Fruit fly (Drosophila melanogaster) whole organism, pupa: ENCODE data around the gene CG8132.

ENCODE experiments used
- CG10348 ChIP-seq: fragments of 200-800 bp; sonication (Bioruptor generic); IDR thresholded peaks from 2 replicates; pipeline ENCODE4 v1.3.6; 2022; ENCODE audit warnings: missing biosample characterization, missing genetic modification characterization
- CG12605 ChIP-seq: fragments of 200-800 bp; sonication (Bioruptor generic); IDR thresholded peaks from 2 replicates; pipeline ENCODE4 v1.3.6; 2022; ENCODE audit warnings: missing biosample characterization, missing genetic modification characterization
- CG13204 ChIP-seq: fragments of 200-800 bp; sonication (Bioruptor generic); optimal IDR thresholded peaks from 2 replicates; lab custom pipeline; 2018; ENCODE audit warnings: missing biosample characterization, mild to moderate bottlenecking, missing genetic modification characterization, moderate library complexity
- CG14655 ChIP-seq: fragments of 200-800 bp; sonication (Bioruptor generic); optimal IDR thresholded peaks from 3 replicates; lab custom pipeline; 2017; ENCODE audit warnings: mild to moderate bottlenecking, missing biosample characterization, missing genetic modification reagents, missing genetic modification characterization
- CG15710 ChIP-seq: fragments of 200-800 bp; sonication (Bioruptor generic); optimal IDR thresholded peaks from 2 replicates; lab custom pipeline; 2018; ENCODE audit warnings: missing biosample characterization, mild to moderate bottlenecking, missing genetic modification characterization, moderate library complexity
- CG17806 ChIP-seq: fragments of 200-800 bp; sonication (Bioruptor generic); optimal IDR thresholded peaks from 2 replicates; lab custom pipeline; 2018; ENCODE audit warnings: missing biosample characterization, mild to moderate bottlenecking, missing genetic modification characterization, moderate library complexity
- CG32121 ChIP-seq: fragments of 200-800 bp; sonication (Bioruptor generic); IDR thresholded peaks from 2 replicates; pipeline ENCODE4 v1.3.6; 2022; ENCODE audit warnings: missing biosample characterization, missing genetic modification characterization
- CG34367 ChIP-seq: fragments of 200-800 bp; sonication (Bioruptor generic); optimal IDR thresholded peaks from 2 replicates; lab custom pipeline; 2018; ENCODE audit warnings: missing biosample characterization, mild to moderate bottlenecking, missing genetic modification characterization
- CG4496 ChIP-seq: fragments of 200-800 bp; sonication (Bioruptor generic); IDR thresholded peaks from 3 replicates; pipeline ENCODE4 v1.3.6; 2022; ENCODE audit warnings: missing biosample characterization, missing genetic modification characterization
- CG8159 ChIP-seq: fragments of 200-800 bp; sonication (Bioruptor generic); optimal IDR thresholded peaks from 3 replicates; lab custom pipeline; 2018; ENCODE audit warnings: missing biosample characterization, mild to moderate bottlenecking, missing genetic modification characterization, moderate library complexity
- CG8301 ChIP-seq: fragments of 200-800 bp; sonication (Bioruptor generic); optimal IDR thresholded peaks from 2 replicates; lab custom pipeline; 2018; ENCODE audit warnings: missing biosample characterization, mild to moderate bottlenecking, missing genetic modification characterization
- CG9948 ChIP-seq: fragments of 200-800 bp; sonication (Bioruptor generic); optimal IDR thresholded peaks from 2 replicates; lab custom pipeline; 2018; ENCODE audit warnings: missing biosample characterization, mild to moderate bottlenecking, missing genetic modification characterization, moderate library complexity
- D1 ChIP-seq: fragments of 200-800 bp; sonication (Bioruptor generic); optimal IDR thresholded peaks from 2 replicates; lab custom pipeline; 2018; ENCODE audit warnings: missing biosample characterization, mild to moderate bottlenecking, missing genetic modification characterization, moderate library complexity
- EcR ChIP-seq: fragments of 200-800 bp; sonication (Bioruptor generic); optimal IDR thresholded peaks from 3 replicates; lab custom pipeline; 2019; ENCODE audit warnings: missing biosample characterization, missing genetic modification characterization, mild to moderate bottlenecking, moderate library complexity, missing genetic modification reagents
- Ets98B ChIP-seq: fragments of 200-800 bp; sonication (Bioruptor generic); IDR thresholded peaks from 2 replicates; pipeline ENCODE4 v1.3.6; 2022; ENCODE audit warnings: missing biosample characterization, missing genetic modification characterization
- Pif1A ChIP-seq: fragments of 200-800 bp; sonication (Bioruptor generic); optimal IDR thresholded peaks from 3 replicates; lab custom pipeline; 2016; ENCODE audit warnings: missing biosample characterization, missing genetic modification characterization
- Pif1B ChIP-seq: fragments of 200-800 bp; sonication (Bioruptor generic); optimal IDR thresholded peaks from 3 replicates; lab custom pipeline; 2016; ENCODE audit warnings: missing biosample characterization, missing genetic modification characterization
- Snoo ChIP-seq: fragments of 200-800 bp; sonication (Bioruptor generic); optimal IDR thresholded peaks from 3 replicates; lab custom pipeline; 2017; ENCODE audit warnings: missing biosample characterization, mild to moderate bottlenecking, missing genetic modification characterization, inconsistent platforms
- fd96Ca ChIP-seq: fragments of 200-800 bp; sonication (Bioruptor generic); IDR thresholded peaks from 3 replicates; pipeline ENCODE4 v1.3.6; 2022; ENCODE audit warnings: missing biosample characterization, missing genetic modification characterization
- gl ChIP-seq: fragments of 200-800 bp; sonication (Bioruptor generic); optimal IDR thresholded peaks from 2 replicates; lab custom pipeline; 2018; ENCODE audit warnings: missing biosample characterization, mild to moderate bottlenecking, missing genetic modification characterization
- rn ChIP-seq: fragments of 200-800 bp; sonication (Bioruptor generic); IDR thresholded peaks from 2 replicates; pipeline ENCODE4 v1.3.6; 2022; ENCODE audit warnings: missing biosample characterization, missing genetic modification characterization

CG8132 gene

DNA sequence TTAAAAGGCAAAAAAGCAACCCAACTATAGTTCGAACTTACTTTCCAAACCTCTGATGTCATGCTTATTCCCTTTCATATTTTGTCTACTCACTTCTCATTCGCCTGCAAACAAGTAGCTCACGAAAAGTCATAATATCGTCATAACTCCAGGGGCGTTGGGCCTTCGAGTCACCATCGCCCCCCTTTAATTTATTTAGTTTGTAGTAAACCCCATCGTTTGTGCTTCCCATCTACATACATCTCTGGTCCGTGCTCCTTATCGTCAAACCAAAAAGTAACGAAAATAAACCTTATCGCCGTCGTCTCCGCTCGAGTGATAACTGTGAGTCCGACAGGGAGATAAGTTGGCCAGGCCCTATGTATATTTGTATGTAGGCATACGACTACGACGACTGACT, 27.7 kb downstream of the CG8132 start:
- peak; percentile 37; the same call in 2 of the 3 replicates for TF ChIP-seq fd96Ca (GFP tag; lab: Robert Waterston, UW)
- peak; percentile 7 for TF ChIP-seq CG14655 (GFP tag; lab: Kevin White, UChicago)
- TF ChIP-seq CG10348, result no peak
- peak; percentile 4 for TF ChIP-seq CG17806 (tag; lab: Kevin White, UChicago)
- TF ChIP-seq Pif1B (GFP tag; lab: Kevin White, UChicago), result peak; percentile 6
- TF ChIP-seq Ets98B (GFP tag; lab: Robert Waterston, UW), result peak; percentile 32; the same call in 1 of the 2 replicates
- TF ChIP-seq rn (GFP tag; lab: Robert Waterston, UW), result no peak
- peak; percentile 54 for TF ChIP-seq Snoo
- no peak; the same call in 2 of the 3 replicates for TF ChIP-seq CG4496
- no peak for TF ChIP-seq CG8301 (tag; lab: Kevin White, UChicago)
- TF ChIP-seq CG13204 (GFP tag; lab: Kevin White, UChicago), result no peak
- TF ChIP-seq Pif1A (GFP tag; lab: Kevin White, UChicago), result peak; percentile 17
- TF ChIP-seq D1 (tag; lab: Kevin White, UChicago), result no peak
- TF ChIP-seq EcR (GFP tag; lab: Kevin White, UChicago), result no peak
- no peak for TF ChIP-seq CG9948
- TF ChIP-seq CG32121 (GFP tag; lab: Robert Waterston, UW), result no peak
- TF ChIP-seq CG15710 (tag; lab: Kevin White, UChicago), result peak; percentile 23
- no peak for TF ChIP-seq gl
- TF ChIP-seq CG8159 (tag; lab: Kevin White, UChicago), result peak; percentile 4
- TF ChIP-seq CG12605, result no peak
- TF ChIP-seq CG34367 (tag; lab: Kevin White, UChicago), result no peak
- TF ChIP-seq, all 21 proteins: peak for 9

DNA sequence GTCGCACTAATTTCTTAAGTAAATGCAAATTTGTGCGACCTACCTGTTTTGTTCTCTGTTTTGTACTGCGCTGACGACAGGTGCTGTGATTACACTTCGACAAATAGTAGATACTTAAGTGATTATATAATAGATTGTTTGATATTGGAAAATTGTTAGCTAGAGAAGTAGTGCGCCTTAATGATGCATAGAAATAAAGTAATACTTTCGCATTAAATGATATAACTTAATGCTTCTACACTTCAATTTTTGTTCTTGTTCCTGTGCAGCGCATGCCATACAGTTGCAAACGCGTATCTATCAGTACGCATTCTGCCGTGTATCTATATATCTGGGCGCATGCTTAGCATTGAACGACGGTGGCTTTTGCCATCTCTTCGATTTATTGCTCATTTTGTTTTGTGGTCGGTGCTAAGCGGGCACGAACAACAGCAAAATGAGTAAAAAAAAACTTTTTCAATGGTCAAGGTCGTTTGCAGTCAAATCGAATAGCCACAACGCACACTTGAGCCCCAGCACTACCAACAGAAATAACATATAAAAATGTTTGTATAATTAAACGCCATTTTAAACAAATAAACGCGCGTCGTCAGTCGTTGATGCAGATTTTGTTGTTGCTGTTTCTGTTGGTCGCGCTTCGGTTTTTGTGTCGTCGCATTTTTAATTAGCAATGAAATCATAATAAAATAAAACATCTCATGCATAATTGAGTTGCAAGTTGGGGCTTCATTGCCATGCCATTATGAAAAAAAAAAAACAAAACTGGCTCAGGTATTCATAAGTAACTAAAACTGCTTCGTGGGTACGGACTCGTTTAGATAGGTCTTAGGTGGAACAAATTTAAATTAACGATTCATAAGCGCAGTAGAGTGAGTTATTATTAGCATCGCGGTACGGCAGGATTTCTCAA, 29.3 kb downstream of the CG8132 start:
- TF ChIP-seq Snoo (no peak), CG34367 (tag; lab: Kevin White, UChicago) (no peak), CG9948 (peak; percentile 43), fd96Ca (GFP tag; lab: Robert Waterston, UW) (no peak), CG13204 (GFP tag; lab: Kevin White, UChicago) (no peak), Pif1B (GFP tag; lab: Kevin White, UChicago) (no peak), D1 (tag; lab: Kevin White, UChicago) (no peak), CG12605 (no peak), Pif1A (GFP tag; lab: Kevin White, UChicago) (peak; percentile 52), EcR (GFP tag; lab: Kevin White, UChicago) (no peak), CG8159 (tag; lab: Kevin White, UChicago) (no peak), CG17806 (tag; lab: Kevin White, UChicago) (peak; percentile 31), gl (no peak), CG8301 (tag; lab: Kevin White, UChicago) (peak; percentile 65), CG14655 (GFP tag; lab: Kevin White, UChicago) (peak; percentile 65), CG15710 (tag; lab: Kevin White, UChicago) (no peak), CG4496 (peak; percentile 48; the same call in 1 of the 3 replicates), rn (GFP tag; lab: Robert Waterston, UW) (no peak), Ets98B (GFP tag; lab: Robert Waterston, UW) (peak; percentile 39; the same call in 1 of the 2 replicates), CG32121 (GFP tag; lab: Robert Waterston, UW) (peak; percentile 51; the same call in 1 of the 2 replicates)

DNA sequence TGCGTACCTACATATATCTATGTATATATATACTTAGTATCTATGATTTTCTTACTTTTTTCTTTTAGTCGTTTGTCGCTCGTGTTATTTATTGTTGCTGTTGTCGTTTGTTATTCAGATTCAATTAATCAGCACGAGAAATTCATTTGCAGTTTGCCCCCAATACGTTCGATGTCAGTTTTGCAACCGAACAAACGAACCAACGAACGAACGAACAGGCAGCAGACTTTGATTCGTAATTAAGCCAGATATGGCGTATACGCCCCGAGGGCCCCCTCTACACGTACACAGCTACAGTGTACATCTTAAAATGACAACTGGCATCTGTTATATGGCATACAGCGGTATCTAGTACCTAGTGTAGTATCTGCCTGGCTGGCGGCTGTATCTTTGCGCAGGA, 32.0 kb downstream of the CG8132 start:
- no peak for TF ChIP-seq D1 (tag; lab: Kevin White, UChicago)

DNA sequence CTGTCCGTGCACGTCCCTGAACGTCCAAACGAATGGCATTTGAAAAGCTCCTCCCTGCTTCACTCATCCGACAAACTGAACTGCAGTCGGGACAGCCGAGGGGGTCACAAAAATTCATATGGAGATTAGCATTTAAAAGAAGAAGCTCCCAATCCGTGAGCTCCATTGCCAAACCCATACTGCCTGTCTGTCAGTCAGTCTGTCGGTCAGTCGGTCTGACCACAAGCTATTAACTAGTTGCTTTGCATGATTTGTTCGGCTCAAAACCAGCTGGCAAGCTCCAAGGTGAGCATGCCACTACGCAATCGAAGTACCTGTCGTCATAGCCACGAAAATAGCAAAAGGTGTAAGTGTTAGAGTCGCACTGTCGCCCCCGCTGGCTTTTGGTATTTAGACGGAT, 32.5 kb downstream of the CG8132 start:
- TF ChIP-seq CG32121 (GFP tag; lab: Robert Waterston, UW) (no peak), fd96Ca (GFP tag; lab: Robert Waterston, UW) (no peak), CG4496 (no peak), CG8301 (tag; lab: Kevin White, UChicago) (no peak), D1 (tag; lab: Kevin White, UChicago) (no peak), Pif1A (GFP tag; lab: Kevin White, UChicago) (no peak), CG8159 (tag; lab: Kevin White, UChicago) (no peak), Ets98B (GFP tag; lab: Robert Waterston, UW) (no peak), gl (no peak), CG14655 (GFP tag; lab: Kevin White, UChicago) (no peak), CG17806 (tag; lab: Kevin White, UChicago) (no peak)

DNA sequence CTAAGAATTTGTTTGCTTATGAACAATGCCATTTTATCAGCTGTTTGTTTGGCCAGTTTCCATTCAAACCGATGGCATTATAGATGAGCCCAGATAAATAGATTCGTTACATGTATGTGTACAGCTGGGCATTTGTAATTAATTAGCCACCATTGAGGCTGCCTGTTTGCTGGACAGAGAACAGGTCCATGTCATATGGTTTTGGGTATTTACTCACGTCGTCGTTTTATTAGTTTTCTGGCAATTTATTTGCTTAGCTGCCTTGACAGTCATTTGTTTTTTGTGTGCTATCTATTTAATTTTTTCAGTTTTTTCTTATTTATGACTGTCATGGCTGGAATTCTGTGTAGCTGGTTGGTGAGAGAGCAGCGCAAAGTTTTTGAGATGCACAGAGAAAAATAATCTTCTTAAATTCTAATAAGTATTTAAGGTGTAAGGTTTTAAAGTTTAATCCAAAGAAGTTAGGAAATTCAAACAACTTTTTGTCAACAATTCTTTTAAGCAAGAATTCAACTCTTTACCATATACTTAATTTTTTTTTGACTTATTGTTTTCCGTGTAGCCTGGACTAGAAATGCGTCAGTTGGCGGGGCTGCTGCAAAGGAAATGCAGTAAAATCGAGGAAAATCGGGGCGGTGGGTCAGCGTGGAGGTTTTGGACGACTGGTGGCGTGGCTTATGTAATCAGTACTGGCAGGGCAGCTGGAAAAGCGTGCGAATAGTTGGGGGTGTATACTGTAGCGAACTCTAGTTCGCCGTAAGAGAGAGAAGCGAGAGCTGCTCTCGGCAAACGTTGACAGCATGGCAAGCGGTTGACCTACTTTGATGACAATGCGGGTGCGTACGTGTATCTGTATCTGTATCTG, 33.5 kb downstream of the CG8132 start:
- TF ChIP-seq CG9948, result peak; percentile 51
- TF ChIP-seq CG12605, result peak; percentile 49; the same call in 1 of the 2 replicates
- peak; percentile 60 for TF ChIP-seq CG14655 (GFP tag; lab: Kevin White, UChicago)
- peak; percentile 93 for TF ChIP-seq CG32121 (GFP tag; lab: Robert Waterston, UW)
- TF ChIP-seq CG8301 (tag; lab: Kevin White, UChicago), result peak; percentile 77
- peak; percentile 92 for TF ChIP-seq CG4496
- TF ChIP-seq fd96Ca (GFP tag; lab: Robert Waterston, UW), result peak; percentile 63; the same call in 2 of the 3 replicates
- TF ChIP-seq CG34367 (tag; lab: Kevin White, UChicago), result no peak
- TF ChIP-seq D1 (tag; lab: Kevin White, UChicago), result no peak
- peak; percentile 89 for TF ChIP-seq Ets98B (GFP tag; lab: Robert Waterston, UW)
- peak; percentile 35 for TF ChIP-seq CG15710 (tag; lab: Kevin White, UChicago)
- peak; percentile 56 for TF ChIP-seq Pif1A (GFP tag; lab: Kevin White, UChicago)
- peak; percentile 76 for TF ChIP-seq rn (GFP tag; lab: Robert Waterston, UW)
- TF ChIP-seq CG8159 (tag; lab: Kevin White, UChicago), result peak; percentile 45
- TF ChIP-seq Pif1B (GFP tag; lab: Kevin White, UChicago), result no peak
- peak; percentile 52; the same call in 1 of the 2 replicates for TF ChIP-seq CG10348
- TF ChIP-seq CG13204 (GFP tag; lab: Kevin White, UChicago), result no peak
- TF ChIP-seq EcR (GFP tag; lab: Kevin White, UChicago), result no peak
- TF ChIP-seq CG17806 (tag; lab: Kevin White, UChicago), result peak; percentile 57
- TF ChIP-seq Snoo, result no peak
- TF ChIP-seq gl, result no peak
